Worm (Caenorhabditis elegans): ENCODE data around the gene srh-42.

DNA sequence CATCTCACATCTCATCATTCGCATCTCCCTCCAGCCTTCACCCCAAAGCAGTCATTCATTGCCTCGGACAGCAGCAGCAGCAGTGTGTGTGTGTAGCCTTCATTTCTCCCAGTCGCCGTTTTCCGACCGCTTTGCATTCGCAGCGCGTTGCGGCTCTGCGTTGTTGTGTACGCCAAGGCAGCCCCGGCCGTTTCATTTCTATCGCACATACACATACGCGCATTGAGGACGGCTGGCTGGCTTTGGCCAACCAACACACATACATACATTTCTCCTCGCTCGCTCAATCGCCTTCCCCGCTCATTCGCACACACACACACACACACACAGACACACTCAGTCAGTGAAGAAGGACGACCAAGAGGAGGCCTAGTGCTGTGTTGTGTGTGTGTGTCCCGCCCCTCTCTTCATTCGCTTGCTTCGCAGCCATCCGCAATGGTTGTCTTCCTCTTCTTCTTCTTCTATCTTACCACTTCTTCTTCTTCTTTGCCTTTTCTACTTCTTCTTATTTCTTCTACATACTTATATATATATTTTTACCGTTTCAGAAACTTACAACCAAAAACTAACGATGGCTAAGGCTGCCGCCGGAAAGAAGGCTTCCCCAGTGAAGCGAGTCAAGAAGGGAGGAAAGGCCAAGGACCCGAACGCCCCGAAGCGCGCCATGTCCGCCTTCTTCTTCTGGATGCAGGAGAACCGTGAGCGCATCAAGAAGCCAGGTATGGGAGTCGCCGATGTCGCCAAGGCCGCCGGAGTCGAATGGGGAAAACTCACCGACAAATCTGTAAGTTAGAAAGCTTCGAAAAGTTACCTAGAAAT is 38.5 kb downstream of the srh-42 start, which contains the start of gene hmg-1.1:
- no peak for TF ChIP-seq ets-7 (tag; optimal IDR thresholded peaks at IDR 0.05)
- TF ChIP-seq ama-1 (optimal IDR thresholded peaks at IDR 0.05), result peak; percentile 86
- peak; percentile 82 for TF ChIP-seq F13C5.2 (tag; optimal IDR thresholded peaks at IDR 0.05)
- peak; percentile 19; the same call in 1 of the 2 replicates for TF ChIP-seq flt-1 (GFP tag; IDR thresholded peaks at IDR 0.05)
- TF ChIP-seq aly-1 (tag; optimal IDR thresholded peaks at IDR 0.05), result peak; percentile 21
- peak; percentile 55; the same call in 1 of the 2 replicates for TF ChIP-seq pes-1 (GFP tag; IDR thresholded peaks at IDR 0.05)
